Worm (Caenorhabditis elegans) whole organism, L4/young adult: ENCODE data around the gene fbxa-105.

ENCODE experiments used
- W03F9.2 ChIP-seq: fragments of 150-350 bp; optimal IDR thresholded peaks from 2 replicates; lab custom pipeline; 2014; ENCODE audit warnings: missing biosample characterization, missing genetic modification characterization
- dao-5 ChIP-seq: sonication (generic microtip); optimal IDR thresholded peaks from 2 replicates; lab custom pipeline; 2016; ENCODE audit warnings: missing genotype, missing genetic modification characterization, moderate library complexity, missing compliant biosample characterization
- him-1 ChIP-seq: sonication (generic microtip); optimal IDR thresholded peaks from 2 replicates; lab custom pipeline; 2016; ENCODE audit warnings: missing genotype, missing genetic modification reagents, missing genetic modification characterization, missing compliant biosample characterization

The fbxa-105 gene

ce11 chrV:7420162-7420561, 28.3 kb upstream of the fbxa-105 start, which contains the start of gene srxa-4:
Gene srxa-4 (plus strand): TSS chrV:7420462.
- no peak for TF ChIP-seq him-1 (tag; lab: Kevin White, UChicago)
- no peak for TF ChIP-seq W03F9.2 (tag; lab: Kevin White, UChicago)
- TF ChIP-seq dao-5: no peak

- TF ChIP-seq W03F9.2 (tag; lab: Kevin White, UChicago): no peak
- TF ChIP-seq dao-5: no peak
- TF ChIP-seq him-1 (tag; lab: Kevin White, UChicago): no peak
Measured at ce11 chrV:7417018-7417716, 25.3 kb upstream of the fbxa-105 start, which contains the start of gene srw-67. Gene srw-67 (plus strand): TSS chrV:7417660.

ce11 chrV:7416569-7416968, 24.7 kb upstream of the fbxa-105 start:
- no peak for TF ChIP-seq dao-5
- no peak for TF ChIP-seq W03F9.2 (tag; lab: Kevin White, UChicago)
- TF ChIP-seq him-1 (tag; lab: Kevin White, UChicago): no peak

ce11 chrV:7415780-7416428, 24.1 kb upstream of the fbxa-105 start, which contains the start of gene F18E3.13:
Gene F18E3.13 (plus strand): TSS chrV:7416164.
- no peak for TF ChIP-seq dao-5
- no peak for TF ChIP-seq W03F9.2 (tag; lab: Kevin White, UChicago)
- no peak for TF ChIP-seq him-1 (tag; lab: Kevin White, UChicago)

ce11 chrV:7414909-7415308, 23.1 kb upstream of the fbxa-105 start, which contains the start of gene F18E3.12:
Gene F18E3.12 (plus strand): TSS chrV:7414985.
- TF ChIP-seq W03F9.2 (tag; lab: Kevin White, UChicago): no peak
- no peak for TF ChIP-seq dao-5
- TF ChIP-seq him-1 (tag; lab: Kevin White, UChicago): no peak

- TF ChIP-seq dao-5 (no peak), W03F9.2 (tag; lab: Kevin White, UChicago) (no peak), him-1 (tag; lab: Kevin White, UChicago) (no peak)
Measured at ce11 chrV:7413107-7413774, 21.4 kb upstream of the fbxa-105 start, which contains the start of gene F18E3.11. Gene F18E3.11 (plus strand): TSS chrV:7413482.

- TF ChIP-seq W03F9.2 (tag; lab: Kevin White, UChicago) (no peak), him-1 (tag; lab: Kevin White, UChicago) (no peak), dao-5 (no peak)
Measured at ce11 chrV:7411695-7412094, 19.9 kb upstream of the fbxa-105 start, which contains the start of gene str-41. Gene str-41 (plus strand): TSS chrV:7411995.

ce11 chrV:7409599-7409998, 17.8 kb upstream of the fbxa-105 start, which contains the start of gene R13D7.2:
Gene R13D7.2 (plus strand): TSS chrV:7409899.
- TF ChIP-seq him-1 (tag; lab: Kevin White, UChicago) (no peak), W03F9.2 (tag; lab: Kevin White, UChicago) (no peak), dao-5 (no peak)

ce11 chrV:7408520-7408919, 16.7 kb upstream of the fbxa-105 start, which contains the start of gene srt-6:
Gene srt-6 (minus strand): TSS chrV:7408814.
- TF ChIP-seq W03F9.2 (tag; lab: Kevin White, UChicago) (no peak), him-1 (tag; lab: Kevin White, UChicago) (no peak), dao-5 (no peak)

ce11 chrV:7403501-7403900, 11.7 kb upstream of the fbxa-105 start:
- TF ChIP-seq dao-5 (no peak), W03F9.2 (tag; lab: Kevin White, UChicago) (no peak), him-1 (tag; lab: Kevin White, UChicago) (no peak)

ce11 chrV:7402355-7402754, 10.5 kb upstream of the fbxa-105 start, which contains the start of gene srj-13:
Gene srj-13 (plus strand): TSS chrV:7402655.
- TF ChIP-seq dao-5: no peak
- TF ChIP-seq W03F9.2 (tag; lab: Kevin White, UChicago): no peak
- TF ChIP-seq him-1 (tag; lab: Kevin White, UChicago): no peak

- TF ChIP-seq dao-5: no peak
- no peak for TF ChIP-seq W03F9.2 (tag; lab: Kevin White, UChicago)
- TF ChIP-seq him-1 (tag; lab: Kevin White, UChicago): no peak
Measured at ce11 chrV:7400588-7400987, 8.8 kb upstream of the fbxa-105 start, which contains the start of gene srx-60. Gene srx-60 (plus strand): TSS chrV:7400888.

- TF ChIP-seq dao-5 (no peak), W03F9.2 (tag; lab: Kevin White, UChicago) (no peak), him-1 (tag; lab: Kevin White, UChicago) (no peak)
Measured at ce11 chrV:7400095-7400494, 8.3 kb upstream of the fbxa-105 start, which contains the start of gene cnc-9. Gene cnc-9 (minus strand): TSS chrV:7400195.
